Worm (Caenorhabditis elegans) whole organism, L3 larva: Measurements from ENCODE around the gene K08H2.5.

Experiments
- R02D3.7 ChIP-seq: fragments of 150-350 bp; optimal IDR thresholded peaks from 2 replicates; lab custom pipeline; 2014; ENCODE audit warnings: missing biosample characterization, missing genetic modification characterization
- ZK546.5 ChIP-seq: sonication (generic microtip); optimal IDR thresholded peaks from 2 replicates; lab custom pipeline; 2017; ENCODE audit warnings: missing biosample characterization, missing genetic modification characterization
- aly-2 ChIP-seq: fragments of 150-350 bp; optimal IDR thresholded peaks from 2 replicates; lab custom pipeline; 2014; ENCODE audit warnings: missing biosample characterization, missing genetic modification characterization
- ama-1 ChIP-seq: fragments of 150-350 bp; optimal IDR thresholded peaks from 2 replicates; lab custom pipeline; 2018
- ceh-16 ChIP-seq: sonication (generic microtip); optimal IDR thresholded peaks from 2 replicates; lab custom pipeline; 2017; ENCODE audit warnings: missing biosample characterization, missing genetic modification characterization
- ceh-82 ChIP-seq: fragments of 150-350 bp; optimal IDR thresholded peaks from 2 replicates; lab custom pipeline; 2014; ENCODE audit warnings: missing biosample characterization, missing genetic modification characterization
- ceh-9 ChIP-seq: sonication (generic microtip); optimal IDR thresholded peaks from 2 replicates; lab custom pipeline; 2018; ENCODE audit warnings: missing biosample characterization, missing genetic modification characterization
- egl-27 ChIP-seq: sonication (generic microtip); optimal IDR thresholded peaks from 4 replicates; lab custom pipeline; 2017; ENCODE audit warnings: missing biosample characterization, missing genetic modification reagents, missing genetic modification characterization
- egl-5 ChIP-seq: fragments of 150-350 bp; optimal IDR thresholded peaks from 2 replicates; lab custom pipeline; 2017; ENCODE audit warnings: missing biosample characterization, missing genetic modification reagents, missing genetic modification characterization, inconsistent platforms
- elt-1 ChIP-seq: fragments of 150-350 bp; optimal IDR thresholded peaks from 2 replicates; lab custom pipeline; 2014; ENCODE audit warnings: missing biosample characterization, missing genetic modification characterization
- elt-2 ChIP-seq: sonication (generic microtip); optimal IDR thresholded peaks from 2 replicates; lab custom pipeline; 2016; ENCODE audit warnings: missing genetic modification reagents, mild to moderate bottlenecking, missing genetic modification characterization, missing compliant biosample characterization
- elt-3 ChIP-seq, 3 experiments: fragments of 150-350 bp in 1 of 3; sonication (generic microtip) in 2 of 3; optimal IDR thresholded peaks; 2 replicates in 2 of 3; 4 replicates in 1 of 3; lab custom pipeline; 2014 to 2017; ENCODE audit warnings: missing biosample characterization in 3 of 3, missing genetic modification characterization in 3 of 3
- fkh-10 ChIP-seq: sonication (generic microtip); optimal IDR thresholded peaks from 2 replicates; lab custom pipeline; 2017; ENCODE audit warnings: missing biosample characterization, missing genetic modification reagents, missing genetic modification characterization
- hmg-11 ChIP-seq: sonication (generic microtip); optimal IDR thresholded peaks from 2 replicates; lab custom pipeline; 2016; ENCODE audit warnings: missing genetic modification characterization, missing compliant biosample characterization
- jun-1 ChIP-seq: fragments of 150-350 bp; optimal IDR thresholded peaks from 2 replicates; lab custom pipeline; 2014; ENCODE audit warnings: missing biosample characterization, missing genetic modification reagents, missing genetic modification characterization
- lin-39 ChIP-seq: fragments of 150-350 bp; optimal IDR thresholded peaks from 2 replicates; lab custom pipeline; 2018; ENCODE audit warnings: missing biosample characterization, missing genetic modification reagents, missing genetic modification characterization
- lsy-12 ChIP-seq: sonication (generic microtip); optimal IDR thresholded peaks from 2 replicates; lab custom pipeline; 2016; ENCODE audit warnings: mild to moderate bottlenecking, missing genetic modification characterization, missing compliant biosample characterization
- mml-1 ChIP-seq: fragments of 150-350 bp; sonication (generic microtip); optimal IDR thresholded peaks from 3 replicates; lab custom pipeline; 2014; ENCODE audit warnings: missing biosample characterization, missing genetic modification characterization
- nfya-1 ChIP-seq: sonication (generic microtip); optimal IDR thresholded peaks from 2 replicates; lab custom pipeline; 2017; ENCODE audit warnings: missing genetic modification characterization, mild to moderate bottlenecking, missing compliant biosample characterization, antibody characterized with exemption, moderate library complexity; ENCODE audit not compliant: insufficient read depth
- nhr-11 ChIP-seq: fragments of 150-350 bp; optimal IDR thresholded peaks from 2 replicates; lab custom pipeline; 2014; ENCODE audit warnings: missing biosample characterization, missing genetic modification characterization
- nhr-12 ChIP-seq: fragments of 150-350 bp; optimal IDR thresholded peaks from 2 replicates; lab custom pipeline; 2014; ENCODE audit warnings: missing biosample characterization, missing genetic modification characterization
- nhr-237 ChIP-seq: fragments of 150-350 bp; optimal IDR thresholded peaks from 2 replicates; lab custom pipeline; 2014; ENCODE audit warnings: missing biosample characterization, missing genetic modification characterization
- nhr-25 ChIP-seq: sonication (generic microtip); optimal IDR thresholded peaks from 2 replicates; lab custom pipeline; 2017; ENCODE audit warnings: missing biosample characterization, missing genetic modification characterization
- nhr-28 ChIP-seq: fragments of 150-350 bp; optimal IDR thresholded peaks from 2 replicates; lab custom pipeline; 2014; ENCODE audit warnings: missing biosample characterization, missing genetic modification characterization
- nhr-43 ChIP-seq: sonication (generic microtip); optimal IDR thresholded peaks from 2 replicates; lab custom pipeline; 2016; ENCODE audit warnings: mild to moderate bottlenecking, missing genetic modification characterization, missing compliant biosample characterization; ENCODE audit not compliant: poor library complexity, severe bottlenecking
- nhr-76 ChIP-seq: fragments of 150-350 bp; sonication (generic microtip); optimal IDR thresholded peaks from 5 replicates; lab custom pipeline; 2014; ENCODE audit warnings: missing biosample characterization, missing genetic modification characterization
- nhr-77 ChIP-seq: fragments of 150-350 bp; optimal IDR thresholded peaks from 2 replicates; lab custom pipeline; 2014; ENCODE audit warnings: missing biosample characterization, missing genetic modification characterization
- pqm-1 ChIP-seq: fragments of 150-350 bp; optimal IDR thresholded peaks from 2 replicates; lab custom pipeline; 2017; ENCODE audit warnings: missing biosample characterization, missing genetic modification characterization, inconsistent platforms
- sea-2 ChIP-seq: fragments of 150-350 bp; sonication (generic microtip); optimal IDR thresholded peaks from 4 replicates; lab custom pipeline; 2014; ENCODE audit warnings: missing biosample characterization, missing genetic modification reagents, missing genetic modification characterization
- skn-1 ChIP-seq: fragments of 150-350 bp; optimal IDR thresholded peaks from 2 replicates; lab custom pipeline; 2014; ENCODE audit warnings: missing biosample characterization, missing genetic modification characterization
- snpc-4 ChIP-seq: fragments of 150-350 bp; optimal IDR thresholded peaks from 2 replicates; lab custom pipeline; 2014; ENCODE audit warnings: missing biosample characterization, missing genetic modification characterization
- unc-39 ChIP-seq: sonication (generic microtip); optimal IDR thresholded peaks from 4 replicates; lab custom pipeline; 2017; ENCODE audit warnings: missing biosample characterization, missing genetic modification characterization
- zag-1 ChIP-seq: fragments of 150-350 bp; optimal IDR thresholded peaks from 2 replicates; lab custom pipeline; 2014; ENCODE audit warnings: missing biosample characterization, missing genetic modification characterization

The K08H2.5 gene

DNA sequence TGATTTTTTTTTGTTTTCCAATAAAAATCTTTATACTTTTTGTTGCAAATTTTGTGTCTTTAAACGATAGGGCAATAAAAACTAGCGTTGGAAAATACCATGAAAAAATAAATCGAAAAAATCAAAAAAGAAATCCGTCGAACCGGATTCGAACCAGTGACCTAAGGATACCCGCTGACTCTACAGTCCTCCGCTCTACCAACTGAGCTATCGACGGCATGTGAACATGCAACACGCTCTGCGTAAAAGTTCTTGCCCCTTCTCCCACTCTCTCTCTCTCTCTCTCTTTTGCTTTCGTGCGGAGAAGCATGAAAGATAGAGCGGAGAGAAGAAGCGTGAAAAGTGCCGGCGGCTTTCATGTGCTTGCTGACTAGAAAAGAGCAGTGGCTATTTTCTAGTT, 22.4 kb upstream of the K08H2.5 start (continued):
- no peak for TF ChIP-seq snpc-4 (tag; lab: Kevin White, UChicago)
- TF ChIP-seq lsy-12 (tag; lab: Kevin White, UChicago) = peak; percentile 55
- TF ChIP-seq nhr-77 (tag; lab: Kevin White, UChicago) = no peak
- TF ChIP-seq elt-1 (tag; lab: Kevin White, UChicago) = no peak
- TF ChIP-seq nhr-237 (tag; lab: Kevin White, UChicago) = no peak
- no peak for TF ChIP-seq ama-1 (lab: Kevin White, UChicago)
- no peak for TF ChIP-seq egl-5 (tag; lab: Kevin White, UChicago)
- TF ChIP-seq ceh-82 (tag; lab: Kevin White, UChicago) = peak; percentile 34
- TF ChIP-seq zag-1 (tag; lab: Kevin White, UChicago) = no peak
- TF ChIP-seq sea-2 (GFP tag; lab: Kevin White, UChicago) = no peak
- no peak for TF ChIP-seq ceh-9 (tag; lab: Kevin White, UChicago)
- peak; percentile 49 for TF ChIP-seq elt-2 (tag; lab: Kevin White, UChicago)
- no peak for TF ChIP-seq unc-39 (tag; lab: Kevin White, UChicago)
- no peak for TF ChIP-seq ZK546.5
- peak; percentile 17 for TF ChIP-seq skn-1
- peak; percentile 23 for TF ChIP-seq fkh-10 (GFP tag; lab: Kevin White, UChicago)
- no peak for TF ChIP-seq nhr-11 (tag; lab: Kevin White, UChicago)
- TF ChIP-seq nhr-25 (tag; lab: Kevin White, UChicago) = no peak
- TF ChIP-seq aly-2 (tag; lab: Kevin White, UChicago) = no peak

- no peak for TF ChIP-seq lsy-12 (tag; lab: Kevin White, UChicago)
- TF ChIP-seq nhr-12 (tag; lab: Kevin White, UChicago) = no peak
- TF ChIP-seq nfya-1 = no peak
- TF ChIP-seq egl-5 (tag; lab: Kevin White, UChicago) = no peak
- no peak for TF ChIP-seq R02D3.7 (tag; lab: Kevin White, UChicago)
- TF ChIP-seq nhr-11 (tag; lab: Kevin White, UChicago) = no peak
- no peak for TF ChIP-seq jun-1 (tag; lab: Kevin White, UChicago)
- no peak for TF ChIP-seq ceh-9 (tag; lab: Kevin White, UChicago)
- TF ChIP-seq nhr-237 (tag; lab: Kevin White, UChicago) = no peak
Observed at ce11 chrX:13262195-13262594, 20.1 kb upstream of the K08H2.5 start, which contains the start of gene K09A11.1. K09A11.1 (plus strand) TSS chrX:13262495.

DNA sequence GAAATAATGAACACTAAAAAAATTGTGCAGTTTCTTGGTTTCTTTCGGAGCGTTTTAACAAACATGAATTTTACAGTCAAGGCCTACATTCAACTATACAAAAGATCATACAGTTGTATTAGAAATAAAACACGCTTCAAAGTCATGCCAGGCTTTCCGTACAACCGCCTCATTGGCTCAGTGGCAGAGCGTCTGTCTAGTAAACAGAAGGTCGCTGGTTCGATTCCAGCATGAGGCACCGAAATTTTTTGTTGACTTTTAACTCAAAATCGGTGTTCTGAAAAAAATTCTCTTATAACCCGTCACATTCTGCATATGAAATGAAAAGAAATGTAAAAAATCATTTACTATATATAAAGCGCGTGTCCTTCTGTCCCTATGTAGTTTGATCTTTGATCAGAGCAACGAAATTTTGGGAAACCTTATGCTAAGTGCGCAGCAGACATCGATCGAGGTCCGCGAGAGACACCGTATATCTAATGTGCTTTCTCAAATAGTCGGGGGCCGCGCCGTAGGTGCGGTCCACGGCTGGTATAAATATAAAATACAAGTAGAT, 19.0 kb upstream of the K08H2.5 start:
- TF ChIP-seq pqm-1 (tag; lab: Kevin White, UChicago) (peak; percentile 21), elt-2 (tag; lab: Kevin White, UChicago) (peak; percentile 23)

DNA sequence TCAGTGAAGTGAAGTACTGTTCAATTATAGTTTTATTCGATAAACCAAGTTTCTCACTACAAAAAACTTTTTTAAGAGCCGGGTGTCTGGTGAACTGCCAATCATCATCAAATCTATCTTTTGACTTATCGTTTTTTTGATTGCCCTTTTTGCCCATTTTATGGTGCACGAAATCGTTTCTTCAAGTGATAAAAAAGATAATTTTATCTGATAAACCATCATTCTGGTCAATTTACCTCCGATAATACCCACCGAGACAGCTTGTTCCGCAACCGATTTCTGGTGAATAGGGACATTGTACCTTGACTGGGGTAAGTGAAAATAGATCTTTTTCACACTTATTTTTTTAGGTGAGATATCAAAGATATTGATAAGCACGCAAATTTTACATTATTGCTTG, 15.4 kb upstream of the K08H2.5 start, which contains the start of gene K08H2.10:
TSS of gene K08H2.10 (plus strand) at position 230 of the 400 bp plus-strand sequence.
- TF ChIP-seq hmg-11 (tag; lab: Kevin White, UChicago) (no peak), elt-2 (tag; lab: Kevin White, UChicago) (peak; percentile 97), nhr-28 (tag; lab: Kevin White, UChicago) (no peak), elt-3 (tag; optimal IDR thresholded peaks at IDR 0.05; lab: Kevin White, UChicago) (no peak), nfya-1 (no peak), nhr-76 (tag; lab: Kevin White, UChicago) (no peak), lin-39 (tag; lab: Kevin White, UChicago) (no peak), nhr-12 (tag; lab: Kevin White, UChicago) (no peak), jun-1 (tag; lab: Kevin White, UChicago) (peak; percentile 43), pqm-1 (tag; lab: Kevin White, UChicago) (peak; percentile 45), ceh-16 (tag; lab: Kevin White, UChicago) (no peak)
- TF ChIP-seq, all 47 proteins: peak for 3

- TF ChIP-seq nhr-43 (tag; lab: Kevin White, UChicago) (peak; percentile 14), egl-27 (tag; lab: Kevin White, UChicago) (no peak), mml-1 (no peak)
Observed at ce11 chrX:13251914-13252434, 9.8 kb upstream of the K08H2.5 start, which contains the start of gene nhr-32. nhr-32 (plus strand) TSS chrX:13251964.
